Worm (Caenorhabditis elegans) whole organism, young adult: ENCODE measurements around the gene cyp-33E1.

ENCODE experiments used
- F57C9.4 ChIP-seq: sonication (generic microtip); optimal IDR thresholded peaks from 2 replicates; lab custom pipeline; 2017; ENCODE audit warnings: mild to moderate bottlenecking, missing genetic modification characterization, missing compliant biosample characterization
- ama-1 ChIP-seq, 3 experiments: fragments of 150-350 bp in 1 of 3; sonication (generic microtip) in 2 of 3; optimal IDR thresholded peaks; 2 replicates each; lab custom pipeline; 2014 to 2018; ENCODE audit warnings: missing biosample characterization in 2 of 3, missing genetic modification characterization in 2 of 3, missing genetic modification reagents in 2 of 3
- dox-1 ChIP-seq: fragments of 200-800 bp; sonication (Bioruptor generic); IDR thresholded peaks from 2 replicates; pipeline ENCODE4 v1.3.6; 2022; ENCODE audit warnings: missing genetic modification reagents, missing genetic modification characterization, missing compliant biosample characterization
- dpl-1 ChIP-seq: fragments of 150-350 bp; optimal IDR thresholded peaks from 2 replicates; lab custom pipeline; 2014; ENCODE audit warnings: missing biosample characterization, missing genetic modification reagents, missing genetic modification characterization
- lin-26 ChIP-seq: fragments of 200-800 bp; sonication (Bioruptor generic); IDR thresholded peaks from 2 replicates; pipeline ENCODE4 v1.3.6; 2022; ENCODE audit warnings: missing genetic modification reagents, missing genetic modification characterization, missing compliant biosample characterization
- nfya-1 ChIP-seq: sonication (generic microtip); optimal IDR thresholded peaks from 2 replicates; lab custom pipeline; 2017; ENCODE audit warnings: antibody characterized with exemption, missing compliant biosample characterization, missing genetic modification characterization, borderline replicate concordance; ENCODE audit not compliant: insufficient read depth
- nhr-179 ChIP-seq: sonication (generic microtip); optimal IDR thresholded peaks from 2 replicates; lab custom pipeline; 2016; ENCODE audit warnings: mild to moderate bottlenecking, missing genetic modification characterization, missing compliant biosample characterization
- nhr-80 ChIP-seq: sonication (generic microtip); optimal IDR thresholded peaks from 2 replicates; lab custom pipeline; 2016; ENCODE audit warnings: missing genetic modification characterization, missing compliant biosample characterization
- unc-130 ChIP-seq: sonication (generic microtip); optimal IDR thresholded peaks from 2 replicates; lab custom pipeline; 2016; ENCODE audit warnings: missing genetic modification reagents, missing genetic modification characterization, missing compliant biosample characterization
- unc-62 ChIP-seq: fragments of 150-350 bp; optimal IDR thresholded peaks from 2 replicates; lab custom pipeline; 2014; ENCODE audit warnings: missing biosample characterization, missing genetic modification reagents, missing genetic modification characterization

ce11 chrIV:8679225-8679624, 30.8 kb upstream of the cyp-33E1 start, which contains the start of gene nlp-60:
- TF ChIP-seq nhr-179 (tag; lab: Kevin White, UChicago): no peak
- TF ChIP-seq F57C9.4 (tag; lab: Kevin White, UChicago): no peak
- no peak for TF ChIP-seq dpl-1 (GFP tag; lab: Kevin White, UChicago)
- TF ChIP-seq unc-62 (GFP tag; lab: Kevin White, UChicago): no peak
- TF ChIP-seq ama-1 (optimal IDR thresholded peaks at IDR 0.05; lab: Kevin White, UChicago): no peak
- no peak for TF ChIP-seq ama-1 (GFP tag; optimal IDR thresholded peaks at IDR 0.05; lab: Kevin White, UChicago)
- no peak for TF ChIP-seq nfya-1 (tag; lab: Kevin White, UChicago)
- TF ChIP-seq unc-130 (GFP tag; lab: Kevin White, UChicago): no peak
- no peak for TF ChIP-seq nhr-80 (tag; lab: Kevin White, UChicago)
- no peak for TF ChIP-seq dox-1 (GFP tag; lab: Robert Waterston, UW)
- no peak for TF ChIP-seq lin-26 (GFP tag; lab: Robert Waterston, UW)
